Worm (Caenorhabditis elegans) whole organism, L4 larva: ENCODE data around the gene wdr-20.

Experiments
- jun-1 ChIP-seq: fragments of 150-350 bp; optimal IDR thresholded peaks from 2 replicates; lab custom pipeline; 2014; ENCODE audit warnings: missing biosample characterization, missing genetic modification reagents, missing genetic modification characterization
- mep-1 ChIP-seq: fragments of 150-350 bp; sonication (generic microtip); optimal IDR thresholded peaks from 3 replicates; lab custom pipeline; 2014; ENCODE audit warnings: missing biosample characterization, missing genetic modification characterization
- nhr-77 ChIP-seq: fragments of 150-350 bp; optimal IDR thresholded peaks from 2 replicates; lab custom pipeline; 2014; ENCODE audit warnings: missing biosample characterization, missing genetic modification characterization

DNA sequence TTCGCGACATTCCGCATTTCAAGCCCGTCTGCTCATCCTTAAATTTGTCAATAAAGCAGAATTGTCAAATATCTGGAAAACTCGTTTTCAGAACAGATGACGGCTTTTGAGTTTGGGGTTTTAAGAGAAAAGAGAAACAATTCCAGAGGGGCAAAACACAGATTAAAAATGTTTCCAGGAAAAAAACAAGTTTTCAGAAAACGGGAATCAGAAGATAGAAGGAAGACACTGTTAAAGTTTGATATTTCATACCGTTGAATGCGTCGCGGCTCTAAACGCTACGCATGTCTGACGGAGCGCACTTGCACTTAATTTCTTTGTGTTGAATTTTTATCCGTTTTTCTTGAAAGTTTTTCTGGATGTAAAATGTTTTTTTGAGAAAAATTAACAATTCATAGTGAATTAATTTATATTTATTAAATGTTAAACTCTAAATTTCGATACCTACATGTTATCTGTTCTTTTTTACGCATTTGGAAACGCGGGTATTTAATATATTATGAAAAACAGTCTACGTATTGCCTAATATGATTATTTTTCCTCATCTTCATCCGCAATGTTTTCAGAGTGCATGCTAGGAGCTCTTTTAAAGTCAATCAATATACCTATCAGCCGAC lies at the start of gene wdr-20, which contains the start of the genes C08B6.18 and C08B6.8:
- TF ChIP-seq nhr-77 (tag; lab: Kevin White, UChicago) (no peak), mep-1 (tag; lab: Kevin White, UChicago) (no peak), jun-1 (no peak)
